Fruit fly (Drosophila melanogaster) whole organism, embryonic: ENCODE data around the gene Or7a.
A peak's percentile ranks its signal among the peaks of the same experiment; 100 is the strongest.

Experiments used
- CG10431 ChIP-seq: fragments of 200-800 bp; sonication (Bioruptor generic); optimal IDR thresholded peaks from 3 replicates; lab custom pipeline; 2018; ENCODE audit warnings: missing biosample characterization, mild to moderate bottlenecking, missing genetic modification characterization
- CG10565 ChIP-seq: fragments of 200-800 bp; sonication (Bioruptor generic); optimal IDR thresholded peaks from 3 replicates; lab custom pipeline; 2016; ENCODE audit warnings: missing biosample characterization, mild to moderate bottlenecking, missing genetic modification characterization
- CG10979 ChIP-seq: fragments of 200-800 bp; sonication (Bioruptor generic); optimal IDR thresholded peaks from 2 replicates; lab custom pipeline; 2018; ENCODE audit warnings: missing biosample characterization, mild to moderate bottlenecking, missing genetic modification characterization, moderate library complexity
- CG11093 ChIP-seq: fragments of 200-800 bp; sonication (Bioruptor generic); IDR thresholded peaks from 3 replicates; pipeline ENCODE4 v1.3.6; 2022; ENCODE audit warnings: missing biosample characterization, missing genetic modification characterization
- CG11456 ChIP-seq: fragments of 200-800 bp; sonication (Bioruptor generic); IDR thresholded peaks from 3 replicates; pipeline ENCODE4 v1.3.6; 2022; ENCODE audit warnings: missing biosample characterization, missing genetic modification characterization
- CG11723 ChIP-seq: fragments of 200-800 bp; sonication (Bioruptor generic); optimal IDR thresholded peaks from 2 replicates; lab custom pipeline; 2017; ENCODE audit warnings: missing biosample characterization, mild to moderate bottlenecking, missing genetic modification characterization
- CG12104 ChIP-seq: fragments of 200-800 bp; sonication (Bioruptor generic); optimal IDR thresholded peaks from 3 replicates; lab custom pipeline; 2016; ENCODE audit warnings: missing biosample characterization, missing genetic modification characterization
- CG1233 ChIP-seq: fragments of 200-800 bp; sonication (Bioruptor generic); optimal IDR thresholded peaks from 4 replicates; lab custom pipeline; 2018; ENCODE audit warnings: missing biosample characterization, mild to moderate bottlenecking, missing genetic modification characterization
- CG14667 ChIP-seq: fragments of 200-800 bp; sonication (Bioruptor generic); IDR thresholded peaks from 2 replicates; pipeline ENCODE4 v1.3.6; 2022; ENCODE audit warnings: missing biosample characterization, missing genetic modification characterization
- CG1602 ChIP-seq: fragments of 200-800 bp; sonication (Bioruptor generic); optimal IDR thresholded peaks from 3 replicates; lab custom pipeline; 2016; ENCODE audit warnings: missing biosample characterization, missing genetic modification characterization
- CG1647 ChIP-seq: fragments of 200-800 bp; sonication (Bioruptor generic); optimal IDR thresholded peaks from 3 replicates; lab custom pipeline; 2016; ENCODE audit warnings: missing biosample characterization, missing genetic modification characterization
- CG16863 ChIP-seq: fragments of 200-800 bp; sonication (Bioruptor generic); optimal IDR thresholded peaks from 3 replicates; lab custom pipeline; 2016; ENCODE audit warnings: missing biosample characterization, missing genetic modification characterization
- CG18262 ChIP-seq: fragments of 200-800 bp; optimal IDR thresholded peaks from 3 replicates; lab custom pipeline; 2019; ENCODE audit warnings: missing biosample characterization, mild to moderate bottlenecking, missing genetic modification characterization, moderate library complexity
- CG18764 ChIP-seq: fragments of 200-800 bp; sonication (Bioruptor generic); optimal IDR thresholded peaks from 3 replicates; lab custom pipeline; 2016; ENCODE audit warnings: missing biosample characterization, missing genetic modification characterization
- CG2116 ChIP-seq: fragments of 200-800 bp; sonication (Bioruptor generic); optimal IDR thresholded peaks from 3 replicates; lab custom pipeline; 2018; ENCODE audit warnings: missing biosample characterization, mild to moderate bottlenecking, missing genetic modification characterization
- CG2889 ChIP-seq: fragments of 200-800 bp; sonication (Bioruptor generic); IDR thresholded peaks from 3 replicates; pipeline ENCODE4 v1.3.6; 2022; ENCODE audit warnings: missing biosample characterization, missing genetic modification characterization
- CG3065 ChIP-seq: fragments of 200-800 bp; sonication (Bioruptor generic); optimal IDR thresholded peaks from 2 replicates; lab custom pipeline; 2016; ENCODE audit warnings: missing biosample characterization, missing genetic modification characterization
- CG34422 ChIP-seq: fragments of 200-800 bp; sonication (Bioruptor generic); IDR thresholded peaks from 3 replicates; pipeline ENCODE4 v1.3.6; 2022; ENCODE audit warnings: missing biosample characterization, missing genetic modification characterization
- CG4282 ChIP-seq: fragments of 200-800 bp; sonication (Bioruptor generic); optimal IDR thresholded peaks from 2 replicates; lab custom pipeline; 2016; ENCODE audit warnings: missing biosample characterization, missing genetic modification characterization
- CG6254 ChIP-seq: fragments of 200-800 bp; sonication (Bioruptor generic); optimal IDR thresholded peaks from 3 replicates; lab custom pipeline; 2017; ENCODE audit warnings: mild to moderate bottlenecking, missing biosample characterization, missing genetic modification reagents, missing genetic modification characterization
- CG6654 ChIP-seq: fragments of 200-800 bp; sonication (Bioruptor generic); optimal IDR thresholded peaks from 2 replicates; lab custom pipeline; 2017; ENCODE audit warnings: missing biosample characterization, mild to moderate bottlenecking, missing genetic modification characterization
- CG7839 ChIP-seq: fragments of 200-800 bp; sonication (Bioruptor generic); optimal IDR thresholded peaks from 3 replicates; lab custom pipeline; 2018; ENCODE audit warnings: missing biosample characterization, mild to moderate bottlenecking, missing genetic modification characterization, moderate library complexity
- CG8924 ChIP-seq: fragments of 200-800 bp; optimal IDR thresholded peaks from 3 replicates; lab custom pipeline; 2019; ENCODE audit warnings: missing biosample characterization, mild to moderate bottlenecking, missing genetic modification characterization, moderate library complexity
- CG9797 ChIP-seq: fragments of 200-800 bp; sonication (Bioruptor generic); optimal IDR thresholded peaks from 3 replicates; lab custom pipeline; 2018; ENCODE audit warnings: missing biosample characterization, mild to moderate bottlenecking, missing genetic modification characterization
- Camta ChIP-seq: fragments of 200-800 bp; sonication (Bioruptor generic); optimal IDR thresholded peaks from 2 replicates; lab custom pipeline; 2016; ENCODE audit warnings: missing biosample characterization, missing genetic modification characterization
- H15 ChIP-seq: fragments of 200-800 bp; sonication (Bioruptor generic); IDR thresholded peaks from 3 replicates; pipeline ENCODE4 v1.3.6; 2022; ENCODE audit warnings: missing biosample characterization, missing genetic modification characterization
- HHEX ChIP-seq: fragments of 200-800 bp; sonication (Bioruptor generic); optimal IDR thresholded peaks from 3 replicates; lab custom pipeline; 2017; ENCODE audit warnings: missing biosample characterization, mild to moderate bottlenecking, missing genetic modification characterization, missing genetic modification reagents
- Hsf ChIP-seq: fragments of 200-800 bp; sonication (Bioruptor generic); optimal IDR thresholded peaks from 3 replicates; lab custom pipeline; 2016; ENCODE audit warnings: missing biosample characterization, missing genetic modification characterization
- Lhr ChIP-seq: fragments of 200-800 bp; sonication (Bioruptor generic); optimal IDR thresholded peaks from 3 replicates; lab custom pipeline; 2017; ENCODE audit warnings: mild to moderate bottlenecking, missing biosample characterization, missing genetic modification reagents, missing genetic modification characterization
- Side ChIP-seq: fragments of 200-800 bp; sonication (Bioruptor generic); optimal IDR thresholded peaks from 2 replicates; lab custom pipeline; 2016; ENCODE audit warnings: missing biosample characterization, missing genetic modification characterization
- Sin3A ChIP-seq: fragments of >200 bp; optimal IDR thresholded peaks from 2 replicates; lab custom pipeline; 2018
- Xrp1 ChIP-seq: fragments of 200-800 bp; sonication (Bioruptor generic); IDR thresholded peaks from 2 replicates; pipeline ENCODE4 v1.3.6; 2022; ENCODE audit warnings: missing biosample characterization, missing genetic modification characterization
- cas ChIP-seq: fragments of 200-800 bp; sonication (Bioruptor generic); IDR thresholded peaks from 2 replicates; pipeline ENCODE4 v1.3.6; 2022; ENCODE audit warnings: missing biosample characterization, missing genetic modification characterization
- cato ChIP-seq: fragments of 200-800 bp; sonication (Bioruptor generic); optimal IDR thresholded peaks from 2 replicates; lab custom pipeline; 2016; ENCODE audit warnings: missing biosample characterization, missing genetic modification characterization, borderline replicate concordance
- chif ChIP-seq, 2 experiments: fragments of 200-800 bp; sonication (Bioruptor generic); optimal IDR thresholded peaks; 3 replicates each; lab custom pipeline; 2016; ENCODE audit warnings: missing biosample characterization in 2 of 2, missing genetic modification characterization in 2 of 2
- ci ChIP-seq: fragments of 200-800 bp; sonication (Bioruptor generic); IDR thresholded peaks from 3 replicates; pipeline ENCODE4 v1.3.6; 2022; ENCODE audit warnings: missing biosample characterization, missing genetic modification characterization
- crc ChIP-seq: fragments of 200-800 bp; sonication (Bioruptor generic); optimal IDR thresholded peaks from 2 replicates; lab custom pipeline; 2016; ENCODE audit warnings: missing biosample characterization, missing genetic modification characterization
- dan ChIP-seq: fragments of 200-800 bp; sonication (Bioruptor generic); IDR thresholded peaks from 2 replicates; pipeline ENCODE4 v1.3.6; 2022; ENCODE audit warnings: missing biosample characterization, missing genetic modification characterization
- disco-r ChIP-seq: fragments of 200-800 bp; sonication (Bioruptor generic); optimal IDR thresholded peaks from 2 replicates; lab custom pipeline; 2016; ENCODE audit warnings: missing biosample characterization, missing genetic modification characterization
- ftz-f1 ChIP-seq: fragments of 200-800 bp; sonication (Bioruptor generic); optimal IDR thresholded peaks from 2 replicates; lab custom pipeline; 2016; ENCODE audit warnings: missing biosample characterization, missing genetic modification characterization
- grau ChIP-seq: fragments of 200-800 bp; optimal IDR thresholded peaks from 3 replicates; lab custom pipeline; 2019; ENCODE audit warnings: missing biosample characterization, mild to moderate bottlenecking, missing genetic modification characterization, moderate library complexity
- gsb-n ChIP-seq: fragments of 200-800 bp; sonication (Bioruptor generic); optimal IDR thresholded peaks from 3 replicates; lab custom pipeline; 2018; ENCODE audit warnings: missing biosample characterization, mild to moderate bottlenecking, missing genetic modification characterization
- hkb ChIP-seq, 2 experiments: fragments of 200-800 bp in 1 of 2; fragments of >200 bp in 1 of 2; sonication (Bioruptor generic) in 1 of 2; IDR thresholded peaks in 1 of 2; optimal IDR thresholded peaks in 1 of 2; 2 replicates each; pipeline versions ENCODE4 v1.3.6 to Lab custom; 2017 to 2022; ENCODE audit warnings: missing biosample characterization in 1 of 2, missing genetic modification characterization in 1 of 2
- lmd ChIP-seq: fragments of 200-800 bp; sonication (Bioruptor generic); IDR thresholded peaks from 2 replicates; pipeline ENCODE4 v1.3.6; 2022; ENCODE audit warnings: missing biosample characterization, missing genetic modification characterization
- phol ChIP-seq: fragments of 200-800 bp; sonication (Bioruptor generic); optimal IDR thresholded peaks from 3 replicates; lab custom pipeline; 2018; ENCODE audit warnings: missing biosample characterization, mild to moderate bottlenecking, missing genetic modification characterization, moderate library complexity
- pzg ChIP-seq: fragments of 200-800 bp; sonication (Bioruptor generic); optimal IDR thresholded peaks from 3 replicates; lab custom pipeline; 2018; ENCODE audit warnings: missing biosample characterization, mild to moderate bottlenecking, missing genetic modification characterization, moderate library complexity
- rib ChIP-seq: fragments of 200-800 bp; sonication (Bioruptor generic); IDR thresholded peaks from 2 replicates; pipeline ENCODE4 v1.3.6; 2022; ENCODE audit warnings: missing biosample characterization, missing genetic modification characterization
- ro ChIP-seq: fragments of 200-800 bp; sonication (Bioruptor generic); IDR thresholded peaks from 2 replicates; pipeline ENCODE4 v1.3.6; 2022; ENCODE audit warnings: missing biosample characterization, missing genetic modification characterization
- row ChIP-seq: fragments of 200-800 bp; sonication (Bioruptor generic); IDR thresholded peaks from 3 replicates; pipeline ENCODE4 v1.3.6; 2022; ENCODE audit warnings: missing biosample characterization, missing genetic modification characterization
- sens ChIP-seq: fragments of 200-800 bp; sonication (Bioruptor generic); peaks from one replicate; lab custom pipeline; 2016; ENCODE audit warnings: missing biosample characterization, missing genetic modification characterization
- sima ChIP-seq: fragments of 200-800 bp; sonication (Bioruptor generic); optimal IDR thresholded peaks from 2 replicates; lab custom pipeline; 2016; ENCODE audit warnings: missing biosample characterization, missing genetic modification characterization
- zen ChIP-seq: fragments of 200-800 bp; sonication (Bioruptor generic); optimal IDR thresholded peaks from 3 replicates; lab custom pipeline; 2018; ENCODE audit warnings: missing biosample characterization, mild to moderate bottlenecking, missing genetic modification characterization, moderate library complexity

The Or7a gene

dm6 chrX:8126149-8126548 lies 39.4 kb downstream of the Or7a start (continued):
- peak; percentile 67 for TF ChIP-seq CG8924 (tag; lab: Kevin White, UChicago)
- peak; percentile 78 for TF ChIP-seq phol
- TF ChIP-seq Camta: peak; percentile 35
- TF ChIP-seq CG11456 (GFP tag; lab: Robert Waterston, UW): no peak
- TF ChIP-seq CG1647 (GFP tag; lab: Kevin White, UChicago): no peak
- TF ChIP-seq CG11723 (GFP tag; lab: Kevin White, UChicago): peak; percentile 9
- peak; percentile 56 for TF ChIP-seq zen
- TF ChIP-seq CG2116 (GFP tag; lab: Kevin White, UChicago): peak; percentile 50
- peak; percentile 40; the same call in 1 of the 2 replicates for TF ChIP-seq CG14667 (GFP tag; lab: Robert Waterston, UW)
- no peak for TF ChIP-seq CG11093
- TF ChIP-seq CG18262 (tag; lab: Kevin White, UChicago): peak; percentile 80
- no peak for TF ChIP-seq rib (GFP tag; lab: Robert Waterston, UW)
- TF ChIP-seq HHEX (GFP tag; lab: Kevin White, UChicago): peak; percentile 17
- TF ChIP-seq CG18764: no peak
- no peak for TF ChIP-seq cas
- no peak for TF ChIP-seq ro (GFP tag; lab: Robert Waterston, UW)
- peak; percentile 8 for TF ChIP-seq CG6654 (GFP tag; lab: Kevin White, UChicago)
- no peak for TF ChIP-seq sima (GFP tag; lab: Kevin White, UChicago)
- TF ChIP-seq CG7839 (tag; lab: Kevin White, UChicago): peak; percentile 64
- TF ChIP-seq Sin3A: no peak
- no peak for TF ChIP-seq CG12104
- TF ChIP-seq ci (GFP tag; lab: Robert Waterston, UW): peak; percentile 89
- peak; percentile 11 for TF ChIP-seq CG10431 (GFP tag; lab: Kevin White, UChicago)
- TF ChIP-seq CG10565: no peak
- no peak for TF ChIP-seq pzg (GFP tag; lab: Kevin White, UChicago)
- no peak for TF ChIP-seq ftz-f1 (GFP tag; lab: Kevin White, UChicago)
- peak; percentile 23 to 71 for TF ChIP-seq chif (GFP tag; optimal IDR thresholded peaks at IDR 0.05; lab: Kevin White, UChicago)
- TF ChIP-seq CG3065 (GFP tag; lab: Kevin White, UChicago): no peak
- TF ChIP-seq row (GFP tag; lab: Robert Waterston, UW): peak; percentile 67
- TF ChIP-seq Side (GFP tag; lab: Kevin White, UChicago): no peak
- TF ChIP-seq CG34422 (GFP tag; lab: Robert Waterston, UW): peak; percentile 70; the same call in 2 of the 3 replicates
- TF ChIP-seq disco-r: no peak
- TF ChIP-seq CG16863: peak; percentile 55
- TF ChIP-seq hkb (optimal IDR thresholded peaks at IDR 0.05; lab: Kevin White, UChicago): no peak
- peak; percentile 65 for TF ChIP-seq hkb (GFP tag; IDR thresholded peaks at IDR 0.05; lab: Robert Waterston, UW)
- TF ChIP-seq Xrp1 (GFP tag; lab: Robert Waterston, UW): peak; percentile 76
- TF ChIP-seq cato (GFP tag; lab: Kevin White, UChicago): peak; percentile 42
- TF ChIP-seq dan: no peak
- peak; percentile 57 for TF ChIP-seq grau
- peak; percentile 75 for TF ChIP-seq gsb-n (tag; lab: Kevin White, UChicago)
- no peak for TF ChIP-seq CG2889 (GFP tag; lab: Robert Waterston, UW)
- TF ChIP-seq crc (GFP tag; lab: Kevin White, UChicago): peak; percentile 11
- no peak for TF ChIP-seq CG4282
- TF ChIP-seq sens (GFP tag; lab: Kevin White, UChicago): peak; percentile 93
- TF ChIP-seq CG9797 (GFP tag; lab: Kevin White, UChicago): no peak
- peak; percentile 50 for TF ChIP-seq CG1602 (GFP tag; lab: Kevin White, UChicago)
- TF ChIP-seq Lhr (GFP tag; lab: Kevin White, UChicago): peak; percentile 14
- TF ChIP-seq Hsf: peak; percentile 56
- peak; percentile 72 for TF ChIP-seq H15 (GFP tag; lab: Robert Waterston, UW)
- peak; percentile 19 for TF ChIP-seq CG1233 (GFP tag; lab: Kevin White, UChicago)
- peak; percentile 50 for TF ChIP-seq CG6254 (GFP tag; lab: Kevin White, UChicago)
- TF ChIP-seq lmd (GFP tag; lab: Robert Waterston, UW): peak; percentile 60
- TF ChIP-seq CG10979: peak; percentile 80
